Worm (Caenorhabditis elegans) whole organism, dauer: ENCODE data around the gene F13E9.19.

Source experiments
- unc-62 ChIP-seq: sonication (generic microtip); optimal IDR thresholded peaks from 2 replicates; lab custom pipeline; 2017; ENCODE audit warnings: missing biosample characterization, missing genetic modification reagents, missing genetic modification characterization

F13E9.19 gene

ce11 chrIV:10899091-10899490 is at the start of gene F13E9.19, which contains the start of gene F13E9.9:
F13E9.19 (plus strand) TSS chrIV:10899406.
F13E9.9 (minus strand) TSS chrIV:10899191.
- no peak for TF ChIP-seq unc-62

DNA sequence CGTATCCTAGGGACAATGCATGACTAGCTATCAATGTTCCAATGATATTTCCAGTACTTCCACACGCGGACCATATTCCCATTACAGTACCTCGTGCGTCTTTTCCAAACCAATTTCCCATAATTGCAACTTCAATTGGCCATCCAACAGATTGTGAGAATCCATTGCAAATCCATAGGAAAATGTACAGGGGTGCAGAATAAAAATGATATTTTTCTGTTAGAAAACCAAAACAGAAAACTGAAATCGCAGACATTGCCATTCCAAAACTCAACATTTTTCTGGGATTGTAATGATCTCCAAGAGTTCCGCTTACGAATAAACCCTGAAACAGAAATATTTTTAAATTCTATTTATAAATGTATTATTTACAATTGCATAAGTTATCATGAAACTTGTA is 48.1 kb upstream of the F13E9.19 start:
- TF ChIP-seq unc-62 = no peak

DNA sequence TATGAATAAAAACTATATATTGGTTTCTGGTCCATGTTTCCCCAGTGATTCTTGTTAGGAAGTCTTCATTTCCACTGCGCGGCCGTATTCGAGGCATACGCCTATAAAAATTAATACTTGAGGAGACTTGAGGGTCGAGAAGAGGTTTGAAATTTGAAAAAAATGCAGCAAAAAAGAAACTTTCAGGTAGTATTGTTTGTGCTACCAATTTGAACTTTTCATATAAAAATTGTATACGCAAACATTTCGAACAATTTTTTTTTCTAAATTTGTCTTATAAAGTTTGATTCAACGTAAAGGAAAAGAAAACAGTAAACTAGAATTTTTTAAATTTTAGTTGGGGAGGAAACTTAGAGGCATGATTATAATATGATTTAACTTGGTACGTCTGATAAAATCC is 47.4 kb upstream of the F13E9.19 start, which contains the start of gene T11G6.4:
Gene T11G6.4 (minus strand): TSS at position 101 of the 400 bp plus-strand sequence.
- TF ChIP-seq unc-62 = no peak

DNA sequence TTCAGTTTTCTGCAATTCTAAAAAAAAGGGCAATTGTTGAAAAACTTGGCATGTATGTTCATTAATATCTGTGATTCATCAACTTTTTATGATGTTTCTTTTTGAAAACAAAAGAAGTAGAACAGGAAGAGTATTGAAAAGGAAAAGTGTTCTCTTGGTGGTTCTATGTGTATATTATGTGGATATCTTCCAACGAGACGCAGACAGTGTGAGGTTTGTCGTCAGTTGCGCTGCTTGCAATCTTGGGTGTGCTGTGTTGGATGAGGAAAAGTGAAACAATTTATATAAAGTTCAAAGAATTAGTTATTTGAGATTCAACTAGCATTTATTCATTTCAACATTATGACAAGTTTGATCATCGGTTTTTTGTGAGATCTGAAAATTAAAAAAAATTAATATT is 46.8 kb upstream of the F13E9.19 start:
- no peak for TF ChIP-seq unc-62

- TF ChIP-seq unc-62 = no peak
Observed at ce11 chrIV:10854042-10854441, 45.2 kb upstream of the F13E9.19 start.

- TF ChIP-seq unc-62 = no peak
Observed at ce11 chrIV:10855049-10855448, 44.2 kb upstream of the F13E9.19 start, which contains the start of gene T11G6.3. T11G6.3 (minus strand) TSS chrIV:10855237.

DNA sequence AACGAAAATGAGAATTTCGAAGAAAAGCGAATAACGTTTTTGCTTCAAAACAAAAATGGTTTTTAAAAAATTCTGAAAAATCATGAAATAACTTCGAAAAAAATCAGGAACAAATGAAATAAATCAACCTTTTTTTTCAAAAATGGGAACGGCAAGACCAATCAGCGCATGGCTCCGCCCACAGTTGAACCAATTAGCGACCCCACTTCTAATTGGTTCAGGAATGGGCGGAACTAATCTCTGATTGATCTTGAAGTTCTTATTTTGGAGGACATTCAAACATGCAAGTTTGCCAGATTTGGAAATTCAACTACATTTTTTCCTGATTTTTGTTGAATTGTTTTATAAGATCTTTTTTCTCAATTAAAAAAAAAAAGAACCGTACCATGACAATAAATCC is 43.3 kb upstream of the F13E9.19 start:
- no peak for TF ChIP-seq unc-62

DNA sequence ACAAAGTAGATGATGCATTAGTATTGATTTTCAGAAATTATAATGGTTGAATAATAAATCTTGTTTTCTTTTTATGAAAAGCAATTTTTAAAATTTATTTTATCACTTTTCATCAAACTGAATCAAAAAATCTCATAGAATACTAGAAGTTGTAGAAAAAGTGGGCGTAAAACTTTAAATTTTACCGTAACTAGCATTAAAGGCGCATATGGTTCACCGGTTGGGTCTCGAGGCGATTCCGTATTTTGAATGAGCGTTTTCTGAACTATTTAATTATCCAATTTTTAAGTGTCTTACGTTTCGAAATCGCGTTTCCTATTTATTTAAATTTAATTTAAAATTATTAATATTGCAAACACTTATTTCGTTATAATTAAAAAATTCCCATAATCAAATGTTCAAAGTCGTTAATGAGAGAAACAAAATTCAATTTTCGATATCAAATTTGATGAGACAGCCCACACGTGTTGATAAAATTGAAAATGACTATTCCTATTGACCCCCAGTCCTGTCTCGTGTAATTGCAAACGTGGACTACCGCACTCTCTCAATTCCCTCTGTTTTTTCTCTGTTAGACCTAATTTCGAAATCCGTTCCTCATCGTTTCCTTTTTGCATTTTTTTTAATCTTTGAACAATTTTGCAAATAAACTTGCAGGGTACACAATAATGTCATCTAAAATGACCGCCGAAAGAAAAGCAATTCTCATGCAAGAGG is 40.7 kb upstream of the F13E9.19 start, which contains the start of the genes T11G6.2 and hars-1:
Gene T11G6.2 (minus strand): TSS at position 197 of the 717 bp plus-strand sequence.
Gene hars-1 (plus strand): TSS at position 658 of the 717 bp plus-strand sequence.
- TF ChIP-seq unc-62 = no peak

DNA sequence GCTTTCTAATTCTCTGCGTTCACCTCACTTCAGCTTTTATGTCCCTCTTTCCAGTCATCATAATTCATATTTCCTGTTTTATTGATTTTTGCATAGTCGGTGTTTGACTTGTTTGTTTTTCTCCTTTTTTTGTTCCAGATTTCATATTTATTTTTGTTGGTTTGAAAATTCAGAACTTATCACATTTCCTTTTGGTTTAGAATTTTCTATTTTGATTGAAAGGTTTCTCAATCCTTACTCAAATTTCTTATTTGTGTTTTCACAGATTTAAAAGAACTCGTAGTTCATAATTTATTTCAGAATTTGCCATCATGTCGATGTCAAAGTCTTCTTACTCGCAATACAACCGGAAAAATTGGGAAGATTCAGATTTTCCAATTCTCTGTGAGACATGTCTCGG is 38.1 kb upstream of the F13E9.19 start, which contains the start of gene rbm-22:
Gene rbm-22 (plus strand): TSS at position 301 of the 400 bp plus-strand sequence.
- no peak for TF ChIP-seq unc-62

- TF ChIP-seq unc-62 = no peak
Observed at ce11 chrIV:10864031-10864430, 35.2 kb upstream of the F13E9.19 start, which contains the start of gene nish-1. nish-1 (plus strand) TSS chrIV:10864331.

ce11 chrIV:10867370-10868146 is 31.6 kb upstream of the F13E9.19 start:
- TF ChIP-seq unc-62 = no peak

- no peak for TF ChIP-seq unc-62
Observed at ce11 chrIV:10868629-10869251, 30.5 kb upstream of the F13E9.19 start, which contains the start of gene F13E9.11. F13E9.11 (minus strand) TSS chrIV:10869135.

- no peak for TF ChIP-seq unc-62
Observed at ce11 chrIV:10869642-10870041, 29.6 kb upstream of the F13E9.19 start.

ce11 chrIV:10870158-10870557 is 29.0 kb upstream of the F13E9.19 start:
- TF ChIP-seq unc-62 = no peak

DNA sequence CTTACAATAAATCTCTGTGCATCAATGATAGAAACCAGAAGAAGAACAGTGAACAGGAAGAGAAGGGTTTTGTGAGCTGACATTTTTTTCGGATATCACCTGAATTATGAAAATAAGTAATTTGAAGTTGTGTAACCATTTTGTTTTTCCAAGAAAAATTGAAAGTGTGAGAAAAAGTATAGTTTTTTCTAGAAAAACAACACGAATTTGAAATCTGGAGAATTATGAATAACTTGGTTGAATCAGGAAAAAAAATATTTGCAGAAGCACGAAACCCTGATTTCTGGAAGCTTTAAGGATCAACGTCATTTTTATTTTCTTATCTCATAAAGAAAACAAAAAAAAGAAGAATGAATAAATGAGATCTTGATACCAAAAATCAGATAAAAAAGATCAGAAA is 24.7 kb upstream of the F13E9.19 start, which contains the start of gene F13E9.12:
Gene F13E9.12 (minus strand): TSS at position 101 of the 400 bp plus-strand sequence.
- TF ChIP-seq unc-62 = no peak

ce11 chrIV:10876844-10877243 is 22.4 kb upstream of the F13E9.19 start, which contains the start of gene fipr-14:
fipr-14 (plus strand) TSS chrIV:10877144.
- no peak for TF ChIP-seq unc-62

DNA sequence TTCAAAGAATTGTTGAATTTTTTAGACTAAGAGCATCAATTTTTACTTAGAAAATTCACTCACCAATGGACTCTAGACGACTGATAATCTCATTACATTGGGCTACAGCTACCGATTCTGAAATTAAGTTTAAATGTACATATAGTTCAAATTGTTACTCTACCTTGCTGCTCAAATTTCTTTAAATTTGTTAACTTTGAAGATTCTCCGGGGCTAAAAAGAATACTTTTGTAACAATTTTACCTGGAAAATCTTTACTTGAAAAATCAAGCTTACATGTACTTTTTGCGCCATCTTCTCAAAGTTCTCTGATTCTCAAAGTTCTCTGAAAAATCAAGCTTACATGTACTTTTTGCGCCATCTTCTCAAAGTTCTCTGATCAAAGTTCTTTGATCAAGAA is 19.7 kb upstream of the F13E9.19 start, which contains the start of gene sdz-13:
Gene sdz-13 (minus strand): TSS at position 101 of the 400 bp plus-strand sequence.
- TF ChIP-seq unc-62 = no peak
